Worm (Caenorhabditis elegans) whole organism, L1 larva: ENCODE results near the gene sulp-8.
A peak's percentile ranks its signal among the peaks of the same experiment; 100 is the strongest.

Source experiments
- C16A3.4 ChIP-seq: fragments of 150-350 bp; optimal IDR thresholded peaks from 2 replicates; lab custom pipeline; 2014; ENCODE audit warnings: missing biosample characterization, missing genetic modification characterization
- C34B4.2 ChIP-seq: sonication (generic microtip); optimal IDR thresholded peaks from 2 replicates; lab custom pipeline; 2017; ENCODE audit warnings: mild to moderate bottlenecking, missing genetic modification characterization, missing compliant biosample characterization
- F16B12.6 ChIP-seq: fragments of 150-350 bp; optimal IDR thresholded peaks from 2 replicates; lab custom pipeline; 2014; ENCODE audit warnings: missing biosample characterization, missing genetic modification characterization
- Y116A8C.19 ChIP-seq: sonication (generic microtip); optimal IDR thresholded peaks from 2 replicates; lab custom pipeline; 2016; ENCODE audit warnings: missing compliant biosample characterization, missing genetic modification characterization, borderline replicate concordance
- aha-1 ChIP-seq: fragments of 150-350 bp; optimal IDR thresholded peaks from 2 replicates; lab custom pipeline; 2014; ENCODE audit warnings: missing biosample characterization, missing genetic modification characterization
- alr-1 ChIP-seq: fragments of 200-800 bp; sonication (Bioruptor generic); optimal IDR thresholded peaks from 2 replicates; lab custom pipeline; 2018; ENCODE audit warnings: borderline replicate concordance, mild to moderate bottlenecking, missing genetic modification characterization, missing compliant biosample characterization
- aly-2 ChIP-seq: fragments of 150-350 bp; optimal IDR thresholded peaks from 2 replicates; lab custom pipeline; 2014; ENCODE audit warnings: missing biosample characterization, missing genetic modification characterization
- ama-1 ChIP-seq: fragments of 150-350 bp; optimal IDR thresholded peaks from 2 replicates; lab custom pipeline; 2014
- ceh-63 ChIP-seq: fragments of 200-800 bp; sonication (Bioruptor generic); optimal IDR thresholded peaks from 2 replicates; lab custom pipeline; 2018; ENCODE audit warnings: mild to moderate bottlenecking, missing genetic modification characterization, missing compliant biosample characterization
- ceh-8 ChIP-seq: fragments of 200-800 bp; sonication (Bioruptor generic); optimal IDR thresholded peaks from 2 replicates; lab custom pipeline; 2018; ENCODE audit warnings: mild to moderate bottlenecking, missing genetic modification characterization, moderate library complexity, missing compliant biosample characterization
- ceh-88 ChIP-seq: fragments of 200-800 bp; sonication (Bioruptor generic); IDR thresholded peaks from 2 replicates; pipeline ENCODE4 v1.3.6; 2022; ENCODE audit warnings: missing genetic modification characterization, missing compliant biosample characterization
- dsc-1 ChIP-seq: sonication (generic microtip); optimal IDR thresholded peaks from 2 replicates; lab custom pipeline; 2016; ENCODE audit warnings: mild to moderate bottlenecking, missing genetic modification characterization, missing compliant biosample characterization
- efl-3 ChIP-seq: fragments of 200-800 bp; sonication (Bioruptor generic); optimal IDR thresholded peaks from 2 replicates; lab custom pipeline; 2018; ENCODE audit warnings: mild to moderate bottlenecking, missing genetic modification characterization, missing compliant biosample characterization
- egl-27 ChIP-seq, 2 experiments: fragments of 150-350 bp in 1 of 2; sonication (generic microtip); optimal IDR thresholded peaks; 3 replicates each; lab custom pipeline; 2017 to 2018; ENCODE audit warnings: missing biosample characterization in 2 of 2, missing genetic modification characterization in 2 of 2, missing genetic modification reagents in 2 of 2
- elt-2 ChIP-seq: sonication (generic microtip); optimal IDR thresholded peaks from 2 replicates; lab custom pipeline; 2016; ENCODE audit warnings: missing genetic modification characterization, mild to moderate bottlenecking, inconsistent platforms, missing compliant biosample characterization, missing genetic modification reagents
- elt-3 ChIP-seq, 6 experiments: fragments of 150-350 bp in 1 of 6; sonication (generic microtip); optimal IDR thresholded peaks; 2 replicates each; lab custom pipeline; 2017 to 2018; ENCODE audit warnings: missing biosample characterization in 6 of 6, missing genetic modification characterization in 6 of 6, inconsistent platforms in 1 of 6
- ets-5 ChIP-seq: fragments of 200-800 bp; sonication (Bioruptor generic); IDR thresholded peaks from 2 replicates; pipeline ENCODE4 v1.3.6; 2022; ENCODE audit warnings: missing genetic modification characterization, missing compliant biosample characterization
- fkh-4 ChIP-seq: sonication (generic microtip); optimal IDR thresholded peaks from 2 replicates; lab custom pipeline; 2016; ENCODE audit warnings: missing compliant biosample characterization, missing genetic modification characterization, borderline replicate concordance
- hlh-17 ChIP-seq: fragments of 200-800 bp; sonication (Bioruptor generic); optimal IDR thresholded peaks from 2 replicates; lab custom pipeline; 2018; ENCODE audit warnings: missing genetic modification characterization, mild to moderate bottlenecking, missing compliant biosample characterization, moderate library complexity, borderline replicate concordance
- irx-1 ChIP-seq: sonication (generic microtip); optimal IDR thresholded peaks from 2 replicates; lab custom pipeline; 2016; ENCODE audit warnings: missing genetic modification characterization, missing compliant biosample characterization
- isw-1 ChIP-seq: fragments of 200-800 bp; sonication (Bioruptor generic); IDR thresholded peaks from 2 replicates; pipeline ENCODE4 v1.3.6; 2022; ENCODE audit warnings: missing genetic modification characterization, missing compliant biosample characterization
- lin-13 ChIP-seq: fragments of 150-350 bp; optimal IDR thresholded peaks from 2 replicates; lab custom pipeline; 2014; ENCODE audit warnings: missing biosample characterization, missing genetic modification reagents, missing genetic modification characterization
- lin-14 ChIP-seq: fragments of 200-800 bp; sonication (Bioruptor generic); optimal IDR thresholded peaks from 2 replicates; lab custom pipeline; 2018; ENCODE audit warnings: mild to moderate bottlenecking, missing genetic modification characterization, moderate library complexity, missing compliant biosample characterization
- lin-35 ChIP-seq, 2 experiments: fragments of 150-350 bp; optimal IDR thresholded peaks; 2 replicates each; lab custom pipeline; 2014; ENCODE audit warnings: missing biosample characterization in 2 of 2, missing genetic modification characterization in 2 of 2, missing genetic modification reagents in 2 of 2
- lir-3 ChIP-seq: sonication (generic microtip); optimal IDR thresholded peaks from 2 replicates; lab custom pipeline; 2016; ENCODE audit warnings: mild to moderate bottlenecking, missing genetic modification characterization, moderate library complexity, missing compliant biosample characterization; ENCODE audit not compliant: poor library complexity
- mab-9 ChIP-seq: fragments of 200-800 bp; sonication (Bioruptor generic); IDR thresholded peaks from 2 replicates; pipeline ENCODE4 v1.3.6; 2022; ENCODE audit warnings: missing genetic modification reagents, missing genetic modification characterization, missing compliant biosample characterization
- mef-2 ChIP-seq: fragments of 150-350 bp; optimal IDR thresholded peaks from 2 replicates; lab custom pipeline; 2014; ENCODE audit warnings: missing biosample characterization, missing genetic modification characterization
- mep-1 ChIP-seq: fragments of 150-350 bp; optimal IDR thresholded peaks from 2 replicates; lab custom pipeline; 2014; ENCODE audit warnings: missing biosample characterization, missing genetic modification characterization
- nhr-11 ChIP-seq: fragments of 150-350 bp; optimal IDR thresholded peaks from 2 replicates; lab custom pipeline; 2014; ENCODE audit warnings: missing biosample characterization, missing genetic modification characterization
- nhr-12 ChIP-seq: sonication (generic microtip); optimal IDR thresholded peaks from 2 replicates; lab custom pipeline; 2017; ENCODE audit warnings: missing biosample characterization, missing genetic modification characterization
- nhr-19 ChIP-seq: fragments of 200-800 bp; sonication (Bioruptor generic); conservative IDR thresholded peaks from 2 replicates; pipeline ENCODE4 v1.3.6; 2022; ENCODE audit warnings: missing genetic modification characterization, missing compliant biosample characterization
- nhr-237 ChIP-seq: fragments of 150-350 bp; optimal IDR thresholded peaks from 2 replicates; lab custom pipeline; 2014; ENCODE audit warnings: missing biosample characterization, missing genetic modification characterization
- nhr-47 ChIP-seq: sonication (generic microtip); optimal IDR thresholded peaks from 2 replicates; lab custom pipeline; 2016; ENCODE audit warnings: mild to moderate bottlenecking, missing genetic modification characterization, moderate library complexity, missing compliant biosample characterization
- nhr-71 ChIP-seq: sonication (generic microtip); optimal IDR thresholded peaks from 2 replicates; lab custom pipeline; 2016; ENCODE audit warnings: mild to moderate bottlenecking, missing genetic modification characterization, moderate library complexity, missing compliant biosample characterization
- nhr-76 ChIP-seq: sonication (generic microtip); optimal IDR thresholded peaks from 2 replicates; lab custom pipeline; 2017; ENCODE audit warnings: missing biosample characterization, missing genetic modification characterization
- nhr-84 ChIP-seq: sonication (generic microtip); optimal IDR thresholded peaks from 2 replicates; lab custom pipeline; 2017; ENCODE audit warnings: missing biosample characterization, missing genetic modification characterization
- nhr-85 ChIP-seq: sonication (generic microtip); peaks from one replicate; lab custom pipeline; 2016; ENCODE audit warnings: missing genetic modification characterization, inconsistent platforms, missing compliant biosample characterization
- pag-3 ChIP-seq: sonication (generic microtip); optimal IDR thresholded peaks from 2 replicates; lab custom pipeline; 2017; ENCODE audit warnings: missing genetic modification characterization, mild to moderate bottlenecking, missing compliant biosample characterization, antibody characterized with exemption, borderline replicate concordance; ENCODE audit not compliant: insufficient read depth
- pax-3 ChIP-seq: fragments of 200-800 bp; sonication (Bioruptor generic); optimal IDR thresholded peaks from 2 replicates; lab custom pipeline; 2018; ENCODE audit warnings: mild to moderate bottlenecking, missing genetic modification characterization, moderate library complexity, missing compliant biosample characterization
- rnt-1 ChIP-seq: sonication (generic microtip); optimal IDR thresholded peaks from 2 replicates; lab custom pipeline; 2016; ENCODE audit warnings: mild to moderate bottlenecking, missing genetic modification characterization, moderate library complexity, missing compliant biosample characterization
- skn-1 ChIP-seq: fragments of 150-350 bp; optimal IDR thresholded peaks from 2 replicates; lab custom pipeline; 2014; ENCODE audit warnings: missing biosample characterization, missing genetic modification characterization
- sox-4 ChIP-seq: sonication (generic microtip); optimal IDR thresholded peaks from 2 replicates; lab custom pipeline; 2016; ENCODE audit warnings: missing genetic modification characterization, missing compliant biosample characterization
- sptf-1 ChIP-seq: fragments of 150-350 bp; optimal IDR thresholded peaks from 2 replicates; lab custom pipeline; 2014; ENCODE audit warnings: missing biosample characterization, missing genetic modification characterization
- sup-37 ChIP-seq: fragments of 200-800 bp; sonication (Bioruptor generic); optimal IDR thresholded peaks from 2 replicates; lab custom pipeline; 2018; ENCODE audit warnings: mild to moderate bottlenecking, missing genetic modification characterization, missing compliant biosample characterization
- tbx-2 ChIP-seq: sonication (generic microtip); optimal IDR thresholded peaks from 2 replicates; lab custom pipeline; 2016; ENCODE audit warnings: missing genetic modification characterization, missing compliant biosample characterization
- tlp-1 ChIP-seq: fragments of 150-350 bp; optimal IDR thresholded peaks from 2 replicates; lab custom pipeline; 2014; ENCODE audit warnings: missing biosample characterization, missing genetic modification characterization
- unc-30 ChIP-seq: sonication (generic microtip); optimal IDR thresholded peaks from 2 replicates; lab custom pipeline; 2017; ENCODE audit warnings: missing biosample characterization, missing genetic modification characterization
- unc-62 ChIP-seq: fragments of 150-350 bp; optimal IDR thresholded peaks from 2 replicates; lab custom pipeline; 2014; ENCODE audit warnings: missing biosample characterization, missing genetic modification reagents, missing genetic modification characterization
- unc-86 ChIP-seq: sonication (generic microtip); optimal IDR thresholded peaks from 2 replicates; lab custom pipeline; 2016; ENCODE audit warnings: missing genetic modification characterization, missing compliant biosample characterization
- unc-98 ChIP-seq: fragments of 200-800 bp; sonication (Bioruptor generic); IDR thresholded peaks from 2 replicates; pipeline ENCODE4 v1.3.6; 2022; ENCODE audit warnings: missing genetic modification characterization, missing compliant biosample characterization
- vab-15 ChIP-seq: sonication (generic microtip); optimal IDR thresholded peaks from 2 replicates; lab custom pipeline; 2017; ENCODE audit warnings: missing genotype, mild to moderate bottlenecking, missing genetic modification characterization, missing compliant biosample characterization
- xbp-1 ChIP-seq: sonication (generic microtip); optimal IDR thresholded peaks from 2 replicates; lab custom pipeline; 2016; ENCODE audit warnings: missing genetic modification characterization, missing compliant biosample characterization
- zag-1 ChIP-seq: fragments of 150-350 bp; optimal IDR thresholded peaks from 2 replicates; lab custom pipeline; 2014; ENCODE audit warnings: missing biosample characterization, missing genetic modification characterization
- ztf-11 ChIP-seq, 2 experiments: sonication (generic microtip); optimal IDR thresholded peaks; 2 replicates each; lab custom pipeline; 2016 to 2017; ENCODE audit warnings: missing genetic modification characterization in 2 of 2, missing biosample characterization in 1 of 2, missing compliant biosample characterization in 1 of 2

Gene sulp-8

ce11 chrV:9633313-9633712, 40.2 kb downstream of the sulp-8 start, which contains the start of gene col-147 (continued):
- TF ChIP-seq ceh-8 (GFP tag; lab: Kevin White, UChicago) (no peak), skn-1 (tag; lab: Kevin White, UChicago) (no peak), ets-5 (GFP tag; lab: Robert Waterston, UW) (no peak), C16A3.4 (tag; lab: Kevin White, UChicago) (no peak), irx-1 (peak; percentile 3), C34B4.2 (tag; lab: Kevin White, UChicago) (no peak), nhr-47 (no peak), ztf-11 (tag; optimal IDR thresholded peaks at IDR 0.05; lab: Kevin White, UChicago) (no peak), fkh-4 (tag; lab: Kevin White, UChicago) (no peak), dsc-1 (tag; lab: Kevin White, UChicago) (no peak), aly-2 (tag; lab: Kevin White, UChicago) (no peak), zag-1 (tag; lab: Kevin White, UChicago) (no peak), nhr-11 (tag; lab: Kevin White, UChicago) (no peak), egl-27 (tag; optimal IDR thresholded peaks at IDR 0.05; lab: Kevin White, UChicago) (no peak), mef-2 (no peak), lin-35 (GFP tag; optimal IDR thresholded peaks at IDR 0.05; lab: Kevin White, UChicago) (peak in 1 of 2 experiments; percentile 43), nhr-12 (no peak), nhr-85 (peak; percentile 91), vab-15 (tag; lab: Kevin White, UChicago) (no peak), unc-30 (tag; lab: Kevin White, UChicago) (no peak), nhr-84 (tag; lab: Kevin White, UChicago) (no peak), F16B12.6 (tag; lab: Kevin White, UChicago) (no peak), tlp-1 (tag; lab: Kevin White, UChicago) (no peak), ceh-88 (GFP tag; lab: Robert Waterston, UW) (no peak), nhr-71 (tag; lab: Kevin White, UChicago) (peak; percentile 47), elt-3 (tag; optimal IDR thresholded peaks at IDR 0.05; lab: Kevin White, UChicago) (peak in 5 of 6 experiments; percentile 10 to 93 (median 74)), sup-37 (GFP tag; lab: Kevin White, UChicago) (no peak), unc-98 (no peak), alr-1 (tag; lab: Kevin White, UChicago) (no peak), elt-2 (tag; lab: Kevin White, UChicago) (no peak), rnt-1 (tag; lab: Kevin White, UChicago) (no peak), mep-1 (tag; lab: Kevin White, UChicago) (peak; percentile 39), tbx-2 (tag; lab: Kevin White, UChicago) (peak; percentile 22), lir-3 (no peak), ceh-63 (no peak), nhr-19 (GFP tag; lab: Robert Waterston, UW) (peak; percentile 30), mab-9 (GFP tag; lab: Robert Waterston, UW) (no peak), efl-3 (GFP tag; lab: Kevin White, UChicago) (no peak), nhr-237 (tag; lab: Kevin White, UChicago) (no peak), unc-86 (tag; lab: Kevin White, UChicago) (no peak), pax-3 (tag; lab: Kevin White, UChicago) (no peak), ama-1 (lab: Kevin White, UChicago) (no peak), lin-14 (peak; percentile 88), Y116A8C.19 (tag; lab: Kevin White, UChicago) (no peak), sptf-1 (tag; lab: Kevin White, UChicago) (no peak), unc-62 (GFP tag; lab: Kevin White, UChicago) (no peak), nhr-76 (tag; lab: Kevin White, UChicago) (no peak), hlh-17 (GFP tag; lab: Kevin White, UChicago) (no peak), xbp-1 (tag; lab: Kevin White, UChicago) (no peak), pag-3 (no peak), lin-13 (GFP tag; lab: Kevin White, UChicago) (no peak), aha-1 (tag; lab: Kevin White, UChicago) (no peak), isw-1 (GFP tag; lab: Robert Waterston, UW) (no peak), sox-4 (no peak)
